Worm (Caenorhabditis elegans) whole organism, L3 larva: ENCODE measurements around the gene C05G5.3.

Experiments
- ceh-9 ChIP-seq: sonication (generic microtip); optimal IDR thresholded peaks from 2 replicates; lab custom pipeline; 2018; ENCODE audit warnings: missing biosample characterization, missing genetic modification characterization
- egl-27 ChIP-seq: sonication (generic microtip); optimal IDR thresholded peaks from 4 replicates; lab custom pipeline; 2017; ENCODE audit warnings: missing biosample characterization, missing genetic modification reagents, missing genetic modification characterization
- elt-1 ChIP-seq: fragments of 150-350 bp; optimal IDR thresholded peaks from 2 replicates; lab custom pipeline; 2014; ENCODE audit warnings: missing biosample characterization, missing genetic modification characterization
- elt-3 ChIP-seq, 3 experiments: fragments of 150-350 bp in 1 of 3; sonication (generic microtip) in 2 of 3; optimal IDR thresholded peaks; 2 replicates in 2 of 3; 4 replicates in 1 of 3; lab custom pipeline; 2014 to 2017; ENCODE audit warnings: missing biosample characterization in 3 of 3, missing genetic modification characterization in 3 of 3
- mdl-1 ChIP-seq: fragments of 150-350 bp; optimal IDR thresholded peaks from 2 replicates; lab custom pipeline; 2014; ENCODE audit warnings: missing biosample characterization, missing genetic modification characterization
- nhr-12 ChIP-seq: fragments of 150-350 bp; optimal IDR thresholded peaks from 2 replicates; lab custom pipeline; 2014; ENCODE audit warnings: missing biosample characterization, missing genetic modification characterization
- nhr-23 ChIP-seq: fragments of 150-350 bp; optimal IDR thresholded peaks from 2 replicates; lab custom pipeline; 2014; ENCODE audit warnings: missing biosample characterization, missing genetic modification reagents, missing genetic modification characterization
- nhr-28 ChIP-seq: fragments of 150-350 bp; optimal IDR thresholded peaks from 2 replicates; lab custom pipeline; 2014; ENCODE audit warnings: missing biosample characterization, missing genetic modification characterization
- nhr-77 ChIP-seq: fragments of 150-350 bp; optimal IDR thresholded peaks from 2 replicates; lab custom pipeline; 2014; ENCODE audit warnings: missing biosample characterization, missing genetic modification characterization
- pha-4 ChIP-seq: fragments of 150-350 bp; optimal IDR thresholded peaks from 2 replicates; lab custom pipeline; 2014; ENCODE audit warnings: missing biosample characterization, missing genetic modification reagents, missing genetic modification characterization
- zag-1 ChIP-seq: fragments of 150-350 bp; optimal IDR thresholded peaks from 2 replicates; lab custom pipeline; 2014; ENCODE audit warnings: missing biosample characterization, missing genetic modification characterization

DNA sequence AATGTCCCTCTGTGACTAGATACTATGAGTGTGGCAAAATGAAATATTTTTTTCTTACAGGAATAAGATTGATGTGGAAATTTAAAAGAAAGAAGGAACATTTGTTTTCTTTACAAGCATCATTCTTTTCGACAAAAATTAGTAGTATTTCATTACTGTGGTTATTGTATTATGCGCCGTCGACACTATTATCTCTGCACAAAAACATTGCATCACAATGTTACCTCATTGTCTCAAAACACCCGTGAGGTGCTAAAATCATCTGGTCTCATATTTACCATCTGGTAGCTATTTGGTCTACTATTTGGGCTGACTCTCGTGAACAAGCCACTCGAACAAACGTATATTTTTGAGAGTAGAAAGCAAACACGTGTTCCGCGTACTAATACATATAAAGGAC is 7.7 kb upstream of the C05G5.3 start:
- TF ChIP-seq pha-4 = peak; percentile 62
- no peak for TF ChIP-seq ceh-9
- no peak for TF ChIP-seq zag-1 (tag; lab: Kevin White, UChicago)
- no peak for TF ChIP-seq elt-3 (tag; optimal IDR thresholded peaks at IDR 0.05; lab: Kevin White, UChicago)
- TF ChIP-seq mdl-1 (tag; lab: Kevin White, UChicago) = no peak
- TF ChIP-seq nhr-77 (tag; lab: Kevin White, UChicago) = no peak
- no peak for TF ChIP-seq nhr-23 (tag; lab: Kevin White, UChicago)
- TF ChIP-seq nhr-12 = no peak
- no peak for TF ChIP-seq elt-1 (tag; lab: Kevin White, UChicago)
- no peak for TF ChIP-seq nhr-28
- TF ChIP-seq egl-27 = no peak
